Worm (Caenorhabditis elegans) whole organism, L3 larva: ENCODE measurements around the gene snrp-40.1.

ENCODE experiments used
- R02D3.7 ChIP-seq: fragments of 150-350 bp; optimal IDR thresholded peaks from 2 replicates; lab custom pipeline; 2014; ENCODE audit warnings: missing biosample characterization, missing genetic modification characterization
- ZK546.5 ChIP-seq: sonication (generic microtip); optimal IDR thresholded peaks from 2 replicates; lab custom pipeline; 2017; ENCODE audit warnings: missing biosample characterization, missing genetic modification characterization
- ama-1 ChIP-seq: fragments of 150-350 bp; optimal IDR thresholded peaks from 2 replicates; lab custom pipeline; 2018
- ceh-16 ChIP-seq: sonication (generic microtip); optimal IDR thresholded peaks from 2 replicates; lab custom pipeline; 2017; ENCODE audit warnings: missing biosample characterization, missing genetic modification characterization
- ceh-28 ChIP-seq: fragments of 150-350 bp; optimal IDR thresholded peaks from 2 replicates; lab custom pipeline; 2014; ENCODE audit warnings: missing biosample characterization, missing genetic modification reagents, missing genetic modification characterization
- ceh-82 ChIP-seq: fragments of 150-350 bp; optimal IDR thresholded peaks from 2 replicates; lab custom pipeline; 2014; ENCODE audit warnings: missing biosample characterization, missing genetic modification characterization
- ceh-9 ChIP-seq: sonication (generic microtip); optimal IDR thresholded peaks from 2 replicates; lab custom pipeline; 2018; ENCODE audit warnings: missing biosample characterization, missing genetic modification characterization
- daf-12 ChIP-seq: fragments of 150-350 bp; optimal IDR thresholded peaks from 2 replicates; lab custom pipeline; 2014; ENCODE audit warnings: missing biosample characterization, missing genetic modification reagents, missing genetic modification characterization
- egl-5 ChIP-seq: fragments of 150-350 bp; optimal IDR thresholded peaks from 2 replicates; lab custom pipeline; 2017; ENCODE audit warnings: missing biosample characterization, missing genetic modification reagents, missing genetic modification characterization, inconsistent platforms
- elt-2 ChIP-seq: sonication (generic microtip); optimal IDR thresholded peaks from 2 replicates; lab custom pipeline; 2016; ENCODE audit warnings: missing genetic modification reagents, mild to moderate bottlenecking, missing genetic modification characterization, missing compliant biosample characterization
- elt-3 ChIP-seq, 3 experiments: fragments of 150-350 bp in 1 of 3; sonication (generic microtip) in 2 of 3; optimal IDR thresholded peaks; 2 replicates in 2 of 3; 4 replicates in 1 of 3; lab custom pipeline; 2014 to 2017; ENCODE audit warnings: missing biosample characterization in 3 of 3, missing genetic modification characterization in 3 of 3
- fos-1 ChIP-seq: fragments of 150-350 bp; optimal IDR thresholded peaks from 2 replicates; lab custom pipeline; 2014; ENCODE audit warnings: missing biosample characterization, missing genetic modification characterization
- jun-1 ChIP-seq: fragments of 150-350 bp; optimal IDR thresholded peaks from 2 replicates; lab custom pipeline; 2014; ENCODE audit warnings: missing biosample characterization, missing genetic modification reagents, missing genetic modification characterization
- lin-39 ChIP-seq: fragments of 150-350 bp; optimal IDR thresholded peaks from 2 replicates; lab custom pipeline; 2018; ENCODE audit warnings: missing biosample characterization, missing genetic modification reagents, missing genetic modification characterization
- mdl-1 ChIP-seq: fragments of 150-350 bp; optimal IDR thresholded peaks from 2 replicates; lab custom pipeline; 2014; ENCODE audit warnings: missing biosample characterization, missing genetic modification characterization
- mml-1 ChIP-seq: fragments of 150-350 bp; sonication (generic microtip); optimal IDR thresholded peaks from 3 replicates; lab custom pipeline; 2014; ENCODE audit warnings: missing biosample characterization, missing genetic modification characterization
- nhr-11 ChIP-seq: fragments of 150-350 bp; optimal IDR thresholded peaks from 2 replicates; lab custom pipeline; 2014; ENCODE audit warnings: missing biosample characterization, missing genetic modification characterization
- nhr-12 ChIP-seq: fragments of 150-350 bp; optimal IDR thresholded peaks from 2 replicates; lab custom pipeline; 2014; ENCODE audit warnings: missing biosample characterization, missing genetic modification characterization
- nhr-23 ChIP-seq: fragments of 150-350 bp; optimal IDR thresholded peaks from 2 replicates; lab custom pipeline; 2014; ENCODE audit warnings: missing biosample characterization, missing genetic modification reagents, missing genetic modification characterization
- nhr-237 ChIP-seq: fragments of 150-350 bp; optimal IDR thresholded peaks from 2 replicates; lab custom pipeline; 2014; ENCODE audit warnings: missing biosample characterization, missing genetic modification characterization
- nhr-25 ChIP-seq: sonication (generic microtip); optimal IDR thresholded peaks from 2 replicates; lab custom pipeline; 2017; ENCODE audit warnings: missing biosample characterization, missing genetic modification characterization
- nhr-28 ChIP-seq: fragments of 150-350 bp; optimal IDR thresholded peaks from 2 replicates; lab custom pipeline; 2014; ENCODE audit warnings: missing biosample characterization, missing genetic modification characterization
- nhr-43 ChIP-seq: sonication (generic microtip); optimal IDR thresholded peaks from 2 replicates; lab custom pipeline; 2016; ENCODE audit warnings: mild to moderate bottlenecking, missing genetic modification characterization, missing compliant biosample characterization; ENCODE audit not compliant: poor library complexity, severe bottlenecking
- nhr-67 ChIP-seq: fragments of 150-350 bp; optimal IDR thresholded peaks from 2 replicates; lab custom pipeline; 2014; ENCODE audit warnings: missing biosample characterization, missing genetic modification characterization
- nhr-77 ChIP-seq: fragments of 150-350 bp; optimal IDR thresholded peaks from 2 replicates; lab custom pipeline; 2014; ENCODE audit warnings: missing biosample characterization, missing genetic modification characterization
- pha-4 ChIP-seq: fragments of 150-350 bp; optimal IDR thresholded peaks from 2 replicates; lab custom pipeline; 2014; ENCODE audit warnings: missing biosample characterization, missing genetic modification reagents, missing genetic modification characterization
- pqm-1 ChIP-seq: fragments of 150-350 bp; optimal IDR thresholded peaks from 2 replicates; lab custom pipeline; 2017; ENCODE audit warnings: missing biosample characterization, missing genetic modification characterization, inconsistent platforms
- sea-2 ChIP-seq: fragments of 150-350 bp; sonication (generic microtip); optimal IDR thresholded peaks from 4 replicates; lab custom pipeline; 2014; ENCODE audit warnings: missing biosample characterization, missing genetic modification reagents, missing genetic modification characterization
- skn-1 ChIP-seq: fragments of 150-350 bp; optimal IDR thresholded peaks from 2 replicates; lab custom pipeline; 2014; ENCODE audit warnings: missing biosample characterization, missing genetic modification characterization
- snpc-4 ChIP-seq: fragments of 150-350 bp; optimal IDR thresholded peaks from 2 replicates; lab custom pipeline; 2014; ENCODE audit warnings: missing biosample characterization, missing genetic modification characterization
- tbx-2 ChIP-seq: sonication (generic microtip); optimal IDR thresholded peaks from 2 replicates; lab custom pipeline; 2016; ENCODE audit warnings: mild to moderate bottlenecking, missing genetic modification characterization, missing compliant biosample characterization
- unc-62 ChIP-seq: fragments of 150-350 bp; sonication (generic microtip); optimal IDR thresholded peaks from 4 replicates; lab custom pipeline; 2014; ENCODE audit warnings: missing biosample characterization, missing genetic modification reagents, missing genetic modification characterization
- zag-1 ChIP-seq: fragments of 150-350 bp; optimal IDR thresholded peaks from 2 replicates; lab custom pipeline; 2014; ENCODE audit warnings: missing biosample characterization, missing genetic modification characterization
- ztf-11 ChIP-seq: fragments of 150-350 bp; optimal IDR thresholded peaks from 2 replicates; lab custom pipeline; 2014; ENCODE audit warnings: missing biosample characterization, missing genetic modification characterization
- ztf-4 ChIP-seq: fragments of 150-350 bp; optimal IDR thresholded peaks from 2 replicates; lab custom pipeline; 2014; ENCODE audit warnings: missing biosample characterization, missing genetic modification characterization

snrp-40.1 gene

ce11 chrX:11317939-11318338, 18.4 kb upstream of the snrp-40.1 start, which contains the start of gene hizr-1:
hizr-1 (plus strand) TSS chrX:11318278.
- peak; percentile 44 for TF ChIP-seq pqm-1 (tag; lab: Kevin White, UChicago)
- no peak for TF ChIP-seq ceh-16
- peak; percentile 69 for TF ChIP-seq elt-2 (tag; lab: Kevin White, UChicago)
- no peak for TF ChIP-seq unc-62 (GFP tag; lab: Kevin White, UChicago)
- TF ChIP-seq, all 47 proteins: peak for 2

- no peak for TF ChIP-seq pqm-1 (tag; lab: Kevin White, UChicago)
- TF ChIP-seq sea-2 (GFP tag; lab: Kevin White, UChicago): no peak
- no peak for TF ChIP-seq elt-3 (tag; optimal IDR thresholded peaks at IDR 0.05; lab: Kevin White, UChicago)
Measured at ce11 chrX:11316750-11317149, 17.2 kb upstream of the snrp-40.1 start, which contains the start of gene nlp-57. nlp-57 (plus strand) TSS chrX:11317050.

- TF ChIP-seq nhr-237 (tag; lab: Kevin White, UChicago) (no peak), pha-4 (tag; lab: Kevin White, UChicago) (no peak), nhr-28 (tag; lab: Kevin White, UChicago) (no peak), snpc-4 (no peak), nhr-25 (tag; lab: Kevin White, UChicago) (no peak), sea-2 (GFP tag; lab: Kevin White, UChicago) (no peak), nhr-12 (tag; lab: Kevin White, UChicago) (no peak), ceh-28 (tag; lab: Kevin White, UChicago) (no peak), nhr-23 (no peak), nhr-77 (no peak), elt-2 (tag; lab: Kevin White, UChicago) (no peak)
Measured at ce11 chrX:11315392-11315791, 15.8 kb upstream of the snrp-40.1 start, which contains the start of gene F08G12.11. F08G12.11 (minus strand) TSS chrX:11315572.

ce11 chrX:11310285-11310838, 10.8 kb upstream of the snrp-40.1 start, which contains the start of gene F08G12.5:
F08G12.5 (minus strand) TSS chrX:11310285.
- TF ChIP-seq pqm-1 (tag; lab: Kevin White, UChicago) (peak; percentile 10), pha-4 (tag; lab: Kevin White, UChicago) (peak; percentile 57), egl-5 (tag; lab: Kevin White, UChicago) (peak; percentile 0), nhr-11 (tag; lab: Kevin White, UChicago) (no peak)

- no peak for TF ChIP-seq mdl-1 (tag; lab: Kevin White, UChicago)
- TF ChIP-seq tbx-2 (tag; lab: Kevin White, UChicago): no peak
- no peak for TF ChIP-seq fos-1 (tag; lab: Kevin White, UChicago)
- TF ChIP-seq R02D3.7: no peak
- no peak for TF ChIP-seq elt-2 (tag; lab: Kevin White, UChicago)
- TF ChIP-seq daf-12: no peak
- no peak for TF ChIP-seq snpc-4
- no peak for TF ChIP-seq nhr-11 (tag; lab: Kevin White, UChicago)
- TF ChIP-seq nhr-43: no peak
- no peak for TF ChIP-seq ztf-11 (tag; lab: Kevin White, UChicago)
- no peak for TF ChIP-seq skn-1
- no peak for TF ChIP-seq ceh-28 (tag; lab: Kevin White, UChicago)
- TF ChIP-seq nhr-25 (tag; lab: Kevin White, UChicago): no peak
- TF ChIP-seq pha-4 (tag; lab: Kevin White, UChicago): no peak
- TF ChIP-seq nhr-67: no peak
- TF ChIP-seq ceh-82: no peak
- no peak for TF ChIP-seq lin-39 (tag; lab: Kevin White, UChicago)
Measured at ce11 chrX:11307056-11307455, 7.5 kb upstream of the snrp-40.1 start, which contains the start of gene vhl-1. vhl-1 (plus strand) TSS chrX:11307356.

ce11 chrX:11305773-11306172, 6.2 kb upstream of the snrp-40.1 start, which contains the start of gene F08G12.1:
F08G12.1 (minus strand) TSS chrX:11305873.
- TF ChIP-seq pha-4 (tag; lab: Kevin White, UChicago) (no peak), daf-12 (no peak), ZK546.5 (tag; lab: Kevin White, UChicago) (no peak), sea-2 (GFP tag; lab: Kevin White, UChicago) (no peak), mml-1 (tag; lab: Kevin White, UChicago) (no peak), zag-1 (no peak), ama-1 (no peak), lin-39 (tag; lab: Kevin White, UChicago) (no peak), ztf-4 (tag; lab: Kevin White, UChicago) (no peak), ceh-82 (no peak), ceh-9 (no peak), nhr-11 (tag; lab: Kevin White, UChicago) (no peak), nhr-43 (no peak), unc-62 (GFP tag; lab: Kevin White, UChicago) (no peak), jun-1 (tag; lab: Kevin White, UChicago) (no peak), ceh-16 (no peak)
